Worm (Caenorhabditis elegans) whole organism, L1 larva: ENCODE data around the gene Y82E9BL.1.

ENCODE experiments used
- F16B12.6 ChIP-seq: fragments of 150-350 bp; optimal IDR thresholded peaks from 2 replicates; lab custom pipeline; 2014; ENCODE audit warnings: missing biosample characterization, missing genetic modification characterization
- ama-1 ChIP-seq: fragments of 150-350 bp; optimal IDR thresholded peaks from 2 replicates; lab custom pipeline; 2014
- ceh-8 ChIP-seq: fragments of 200-800 bp; sonication (Bioruptor generic); optimal IDR thresholded peaks from 2 replicates; lab custom pipeline; 2018; ENCODE audit warnings: mild to moderate bottlenecking, missing genetic modification characterization, moderate library complexity, missing compliant biosample characterization
- ceh-82 ChIP-seq, 3 experiments: fragments of 150-350 bp in 1 of 3; sonication (generic microtip) in 2 of 3; optimal IDR thresholded peaks; 2 replicates each; lab custom pipeline; 2014 to 2017; ENCODE audit warnings: missing biosample characterization in 3 of 3, missing genetic modification characterization in 3 of 3
- ces-1 ChIP-seq: fragments of 150-350 bp; optimal IDR thresholded peaks from 2 replicates; lab custom pipeline; 2014; ENCODE audit warnings: missing biosample characterization, missing genetic modification reagents, missing genetic modification characterization
- elt-2 ChIP-seq: sonication (generic microtip); optimal IDR thresholded peaks from 2 replicates; lab custom pipeline; 2016; ENCODE audit warnings: missing genetic modification characterization, mild to moderate bottlenecking, inconsistent platforms, missing compliant biosample characterization, missing genetic modification reagents
- fkh-4 ChIP-seq: sonication (generic microtip); optimal IDR thresholded peaks from 2 replicates; lab custom pipeline; 2016; ENCODE audit warnings: missing compliant biosample characterization, missing genetic modification characterization, borderline replicate concordance
- lin-15B ChIP-seq: fragments of 150-350 bp; sonication (generic microtip); optimal IDR thresholded peaks from 3 replicates; lab custom pipeline; 2014; ENCODE audit warnings: missing biosample characterization, missing genetic modification characterization
- pag-3 ChIP-seq: sonication (generic microtip); optimal IDR thresholded peaks from 2 replicates; lab custom pipeline; 2017; ENCODE audit warnings: missing genetic modification characterization, mild to moderate bottlenecking, missing compliant biosample characterization, antibody characterized with exemption, borderline replicate concordance; ENCODE audit not compliant: insufficient read depth
- pqm-1 ChIP-seq: sonication (generic microtip); optimal IDR thresholded peaks from 3 replicates; lab custom pipeline; 2017; ENCODE audit warnings: missing biosample characterization, missing genetic modification characterization
- unc-98 ChIP-seq: fragments of 200-800 bp; sonication (Bioruptor generic); IDR thresholded peaks from 2 replicates; pipeline ENCODE4 v1.3.6; 2022; ENCODE audit warnings: missing genetic modification characterization, missing compliant biosample characterization
- vab-15 ChIP-seq: sonication (generic microtip); optimal IDR thresholded peaks from 2 replicates; lab custom pipeline; 2017; ENCODE audit warnings: missing genotype, mild to moderate bottlenecking, missing genetic modification characterization, missing compliant biosample characterization
- ztf-4 ChIP-seq: fragments of 150-350 bp; optimal IDR thresholded peaks from 2 replicates; lab custom pipeline; 2014; ENCODE audit warnings: missing biosample characterization, missing genetic modification characterization

- TF ChIP-seq pag-3 (tag; lab: Kevin White, UChicago) (no peak), unc-98 (GFP tag; lab: Robert Waterston, UW) (no peak), ces-1 (no peak), lin-15B (no peak), ceh-82 (tag; optimal IDR thresholded peaks at IDR 0.05; lab: Kevin White, UChicago) (no peak), fkh-4 (tag; lab: Kevin White, UChicago) (no peak), elt-2 (tag; lab: Kevin White, UChicago) (no peak), ama-1 (no peak), F16B12.6 (tag; lab: Kevin White, UChicago) (no peak), vab-15 (tag; lab: Kevin White, UChicago) (no peak), ceh-8 (GFP tag; lab: Kevin White, UChicago) (no peak), ztf-4 (tag; lab: Kevin White, UChicago) (no peak), pqm-1 (no peak)
These were observed 43.9 kb downstream of the Y82E9BL.1 start for ce11 chrIII:1311367-1311766.
